Worm (Caenorhabditis elegans) whole organism, early embryonic: ENCODE data around the gene ver-1.

Source experiments
- B0310.2 ChIP-seq: sonication (generic microtip); optimal IDR thresholded peaks from 2 replicates; lab custom pipeline; 2016; ENCODE audit warnings: mild to moderate bottlenecking, missing genetic modification characterization, missing compliant biosample characterization
- ama-1 ChIP-seq: fragments of 150-350 bp; optimal IDR thresholded peaks from 2 replicates; lab custom pipeline; 2014
- ceh-13 ChIP-seq: fragments of 200-800 bp; sonication (Bioruptor generic); optimal IDR thresholded peaks from 2 replicates; lab custom pipeline; 2018; ENCODE audit warnings: mild to moderate bottlenecking, missing genetic modification characterization, missing compliant biosample characterization
- ceh-36 ChIP-seq: sonication (generic microtip); optimal IDR thresholded peaks from 2 replicates; lab custom pipeline; 2016; ENCODE audit warnings: missing genetic modification characterization, inconsistent platforms, missing compliant biosample characterization
- flt-1 ChIP-seq: fragments of 200-800 bp; sonication (Bioruptor generic); IDR thresholded peaks from 2 replicates; pipeline ENCODE4 v1.3.6; 2022; ENCODE audit warnings: missing genetic modification characterization, missing compliant biosample characterization
- hnd-1 ChIP-seq: sonication (generic microtip); optimal IDR thresholded peaks from 2 replicates; lab custom pipeline; 2016; ENCODE audit warnings: missing genetic modification characterization, missing compliant biosample characterization
- pes-1 ChIP-seq: fragments of 200-800 bp; sonication (Bioruptor generic); IDR thresholded peaks from 2 replicates; pipeline ENCODE4 v1.3.6; 2022; ENCODE audit warnings: missing genetic modification reagents, missing genetic modification characterization, missing compliant biosample characterization
- scrt-1 ChIP-seq: fragments of 200-800 bp; sonication (Bioruptor generic); IDR thresholded peaks from 2 replicates; pipeline ENCODE4 v1.3.6; 2022; ENCODE audit warnings: missing genetic modification characterization, missing compliant biosample characterization
- sea-1 ChIP-seq: fragments of 200-800 bp; sonication (Bioruptor generic); conservative IDR thresholded peaks from 2 replicates; pipeline ENCODE4 v1.3.6; 2022; ENCODE audit warnings: missing genetic modification characterization, missing compliant biosample characterization
- tbx-11 ChIP-seq: fragments of 200-800 bp; sonication (Bioruptor generic); IDR thresholded peaks from 2 replicates; pipeline ENCODE4 v1.3.6; 2022; ENCODE audit warnings: missing genetic modification characterization, missing compliant biosample characterization
- tbx-37 ChIP-seq: fragments of 200-800 bp; sonication (Bioruptor generic); conservative IDR thresholded peaks from 2 replicates; pipeline ENCODE4 v1.3.6; 2022; ENCODE audit warnings: missing genetic modification reagents, missing genetic modification characterization, missing compliant biosample characterization

DNA sequence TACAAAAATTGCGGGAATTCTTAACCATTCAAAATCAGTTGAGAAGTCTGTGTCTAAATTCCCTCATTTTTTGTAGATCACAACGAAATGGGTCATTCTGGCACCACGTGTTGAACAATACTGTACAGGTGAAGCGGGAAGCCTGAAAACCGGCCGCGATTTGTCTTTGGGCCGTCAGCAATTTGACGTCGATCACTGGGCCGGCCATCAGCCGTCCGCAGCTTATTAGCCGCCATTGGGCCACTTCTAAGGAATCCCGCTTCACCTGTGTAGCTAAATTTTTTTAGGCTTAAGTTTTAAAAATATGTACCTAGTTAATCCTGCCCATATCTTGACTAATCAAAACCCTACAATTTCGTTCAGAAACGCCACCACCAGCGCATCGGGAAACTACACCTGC, 3.0 kb downstream of the ver-1 start:
- TF ChIP-seq flt-1 = no peak
- no peak for TF ChIP-seq hnd-1 (tag; lab: Kevin White, UChicago)
- no peak for TF ChIP-seq ama-1
- TF ChIP-seq sea-1 (GFP tag; lab: Robert Waterston, UW) = no peak
- TF ChIP-seq tbx-11 (GFP tag; lab: Robert Waterston, UW) = no peak
- no peak for TF ChIP-seq B0310.2 (tag; lab: Kevin White, UChicago)
- no peak for TF ChIP-seq ceh-13 (GFP tag; lab: Kevin White, UChicago)
- TF ChIP-seq tbx-37 (GFP tag; lab: Robert Waterston, UW) = no peak
- no peak for TF ChIP-seq ceh-36 (tag; lab: Kevin White, UChicago)
- no peak for TF ChIP-seq scrt-1 (GFP tag; lab: Robert Waterston, UW)
- no peak for TF ChIP-seq pes-1
